Worm (Caenorhabditis elegans): ENCODE data around the gene mab-7.
"Not testable (repeated sequence)": the region's sequence is repeated elsewhere in the genome, so short reads cannot be mapped to it uniquely, and the experiment has no call there.

DNA sequence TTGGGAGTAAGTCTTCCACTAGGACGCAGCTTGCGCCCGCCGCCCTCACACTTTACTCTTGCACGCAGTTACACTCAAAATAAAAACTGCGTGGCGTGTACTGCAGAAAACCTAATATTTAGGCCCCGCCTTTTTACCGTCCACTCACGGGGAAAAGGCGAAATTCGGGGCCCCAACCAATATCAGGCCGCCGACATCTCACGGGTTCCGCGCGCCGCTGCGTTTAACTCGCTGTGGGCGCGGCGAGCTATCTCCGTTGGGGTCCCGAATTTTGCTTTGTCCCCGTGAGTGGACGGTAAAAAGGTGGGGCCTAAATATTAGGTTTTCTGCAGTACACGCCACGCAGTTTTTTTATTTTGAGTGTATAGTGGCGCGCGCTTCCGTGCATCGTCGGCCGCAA is 5.3 kb downstream of the mab-7 start:
- TF ChIP-seq nhr-76 (tag; optimal IDR thresholded peaks at IDR 0.05); nhr-77 (tag; optimal IDR thresholded peaks at IDR 0.05); cey-2 (tag; optimal IDR thresholded peaks at IDR 0.05; ENCODE audit: borderline replicate concordance, insufficient read depth); gei-8 (GFP tag; optimal IDR thresholded peaks at IDR 0.05); R02D3.7 (tag; optimal IDR thresholded peaks at IDR 0.05); nhr-25 (tag; optimal IDR thresholded peaks at IDR 0.05; ENCODE audit: borderline replicate concordance, insufficient read depth); madf-5 (GFP tag; IDR thresholded peaks at IDR 0.05); unc-130 (GFP tag; optimal IDR thresholded peaks at IDR 0.05): not testable (repeated sequence)
